Fruit fly (Drosophila melanogaster) whole organism, embryonic: Measurements from ENCODE around the gene CG42542.

ENCODE experiments used
- Ada2b ChIP-seq: fragments of 200-800 bp; sonication (Bioruptor generic); IDR thresholded peaks from 2 replicates; pipeline ENCODE4 v1.3.6; 2022; ENCODE audit warnings: missing biosample characterization, missing genetic modification characterization
- Adf1 ChIP-seq: fragments of 200-800 bp; sonication (Bioruptor generic); IDR thresholded peaks from 2 replicates; pipeline ENCODE4 v1.3.6; 2022; ENCODE audit warnings: missing biosample characterization, missing genetic modification characterization
- CG10366 ChIP-seq: fragments of 200-800 bp; sonication (Bioruptor generic); IDR thresholded peaks from 2 replicates; pipeline ENCODE4 v1.3.6; 2022; ENCODE audit warnings: missing biosample characterization, missing genetic modification characterization
- CG11085 ChIP-seq: fragments of 200-800 bp; sonication (Bioruptor generic); IDR thresholded peaks from 2 replicates; pipeline ENCODE4 v1.3.6; 2022; ENCODE audit warnings: missing biosample characterization, missing genetic modification characterization
- CG12236 ChIP-seq: fragments of 200-800 bp; sonication (Bioruptor generic); optimal IDR thresholded peaks from 2 replicates; lab custom pipeline; 2016; ENCODE audit warnings: missing biosample characterization, missing genetic modification characterization
- CG13775 ChIP-seq: fragments of 200-800 bp; sonication (Bioruptor generic); optimal IDR thresholded peaks from 3 replicates; lab custom pipeline; 2017; ENCODE audit warnings: missing biosample characterization, mild to moderate bottlenecking, missing genetic modification characterization
- CG14441 ChIP-seq: fragments of 200-800 bp; sonication (Bioruptor generic); IDR thresholded peaks from 2 replicates; pipeline ENCODE4 v1.3.6; 2022; ENCODE audit warnings: missing biosample characterization, missing genetic modification characterization
- CG14667 ChIP-seq: fragments of 200-800 bp; sonication (Bioruptor generic); IDR thresholded peaks from 2 replicates; pipeline ENCODE4 v1.3.6; 2022; ENCODE audit warnings: missing biosample characterization, missing genetic modification characterization
- CG1529 ChIP-seq: fragments of 200-800 bp; sonication (Bioruptor generic); optimal IDR thresholded peaks from 3 replicates; lab custom pipeline; 2018; ENCODE audit warnings: missing biosample characterization, missing genetic modification characterization
- CG15514 ChIP-seq: fragments of 200-800 bp; sonication (Bioruptor generic); optimal IDR thresholded peaks from 3 replicates; lab custom pipeline; 2017; ENCODE audit warnings: missing biosample characterization, missing genetic modification characterization, mild to moderate bottlenecking, moderate library complexity, missing genetic modification reagents
- CG17328 ChIP-seq: fragments of 200-800 bp; sonication (Bioruptor generic); IDR thresholded peaks from 2 replicates; pipeline ENCODE4 v1.3.6; 2022; ENCODE audit warnings: missing biosample characterization, missing genetic modification characterization
- CG17612 ChIP-seq: fragments of 200-800 bp; sonication (Bioruptor generic); IDR thresholded peaks from 2 replicates; pipeline ENCODE4 v1.3.6; 2022; ENCODE audit warnings: missing biosample characterization, missing genetic modification characterization
- CG32767 ChIP-seq: fragments of 200-800 bp; sonication (Bioruptor generic); IDR thresholded peaks from 2 replicates; pipeline ENCODE4 v1.3.6; 2022; ENCODE audit warnings: missing biosample characterization, missing genetic modification characterization
- CG4404 ChIP-seq: fragments of 200-800 bp; sonication (Bioruptor generic); IDR thresholded peaks from 2 replicates; pipeline ENCODE4 v1.3.6; 2022; ENCODE audit warnings: missing biosample characterization, missing genetic modification characterization
- CG5953 ChIP-seq: fragments of 200-800 bp; sonication (Bioruptor generic); IDR thresholded peaks from 2 replicates; pipeline ENCODE4 v1.3.6; 2022; ENCODE audit warnings: missing biosample characterization, missing genetic modification characterization
- CG6272 ChIP-seq: fragments of 200-800 bp; sonication (Bioruptor generic); IDR thresholded peaks from 2 replicates; pipeline ENCODE4 v1.3.6; 2022; ENCODE audit warnings: missing biosample characterization, missing genetic modification characterization
- CG7372 ChIP-seq: fragments of 200-800 bp; sonication (Bioruptor generic); IDR thresholded peaks from 2 replicates; pipeline ENCODE4 v1.3.6; 2022; ENCODE audit warnings: missing biosample characterization, missing genetic modification characterization
- CG7556 ChIP-seq: fragments of 200-800 bp; sonication (Bioruptor generic); optimal IDR thresholded peaks from 2 replicates; lab custom pipeline; 2017; ENCODE audit warnings: missing biosample characterization, mild to moderate bottlenecking, missing genetic modification characterization
- CG8388 ChIP-seq: fragments of 200-800 bp; sonication (Bioruptor generic); optimal IDR thresholded peaks from 2 replicates; lab custom pipeline; 2019; ENCODE audit warnings: missing biosample characterization, mild to moderate bottlenecking, missing genetic modification characterization, moderate library complexity
- CG9437 ChIP-seq: fragments of 200-800 bp; sonication (Bioruptor generic); optimal IDR thresholded peaks from 2 replicates; lab custom pipeline; 2018; ENCODE audit warnings: missing biosample characterization, mild to moderate bottlenecking, missing genetic modification characterization
- CG9727 ChIP-seq: fragments of 200-800 bp; sonication (Bioruptor generic); optimal IDR thresholded peaks from 3 replicates; lab custom pipeline; 2017; ENCODE audit warnings: missing biosample characterization, mild to moderate bottlenecking, missing genetic modification characterization
- CG9932 ChIP-seq: fragments of 200-800 bp; sonication (Bioruptor generic); IDR thresholded peaks from 2 replicates; pipeline ENCODE4 v1.3.6; 2022; ENCODE audit warnings: missing biosample characterization, missing genetic modification characterization
- Ets65A ChIP-seq: fragments of 200-800 bp; sonication (Bioruptor generic); peaks from one replicate; lab custom pipeline; 2016; ENCODE audit warnings: missing biosample characterization, missing genetic modification characterization
- Fer3 ChIP-seq: fragments of 200-800 bp; sonication (Bioruptor generic); optimal IDR thresholded peaks from 2 replicates; lab custom pipeline; 2018; ENCODE audit warnings: missing biosample characterization, mild to moderate bottlenecking, missing genetic modification characterization, moderate library complexity
- Gug ChIP-seq: fragments of 200-800 bp; sonication (Bioruptor generic); IDR thresholded peaks from 4 replicates; pipeline ENCODE4 v1.3.6; 2022; ENCODE audit warnings: missing biosample characterization, missing genetic modification characterization
- H15 ChIP-seq: fragments of 200-800 bp; sonication (Bioruptor generic); IDR thresholded peaks from 3 replicates; pipeline ENCODE4 v1.3.6; 2022; ENCODE audit warnings: missing biosample characterization, missing genetic modification characterization
- HHEX ChIP-seq: fragments of 200-800 bp; sonication (Bioruptor generic); optimal IDR thresholded peaks from 3 replicates; lab custom pipeline; 2017; ENCODE audit warnings: missing biosample characterization, mild to moderate bottlenecking, missing genetic modification characterization, missing genetic modification reagents
- Hr39 ChIP-seq: fragments of >200 bp; optimal IDR thresholded peaks from 2 replicates; lab custom pipeline; 2017
- MTF-1 ChIP-seq: fragments of 200-800 bp; sonication (Bioruptor generic); optimal IDR thresholded peaks from 2 replicates; lab custom pipeline; 2018; ENCODE audit warnings: missing biosample characterization, mild to moderate bottlenecking, missing genetic modification characterization, borderline replicate concordance
- NK7.1 ChIP-seq: fragments of 200-800 bp; sonication (Bioruptor generic); optimal IDR thresholded peaks from 3 replicates; lab custom pipeline; 2016; ENCODE audit warnings: missing biosample characterization, missing genetic modification characterization
- Nf-YA ChIP-seq: fragments of 200-800 bp; sonication (Bioruptor generic); IDR thresholded peaks from 2 replicates; pipeline ENCODE4 v1.3.6; 2022; ENCODE audit warnings: missing biosample characterization, missing genetic modification characterization
- Poxn ChIP-seq: fragments of 200-800 bp; sonication (Bioruptor generic); IDR thresholded peaks from 2 replicates; pipeline ENCODE4 v1.3.6; 2022; ENCODE audit warnings: missing biosample characterization, missing genetic modification characterization
- Taf1 ChIP-seq: fragments of 200-800 bp; sonication (Bioruptor generic); IDR thresholded peaks from 2 replicates; pipeline ENCODE4 v1.3.6; 2022; ENCODE audit warnings: missing biosample characterization, missing genetic modification characterization
- Xrp1 ChIP-seq: fragments of 200-800 bp; sonication (Bioruptor generic); IDR thresholded peaks from 2 replicates; pipeline ENCODE4 v1.3.6; 2022; ENCODE audit warnings: missing biosample characterization, missing genetic modification characterization
- ap ChIP-seq: fragments of 200-800 bp; sonication (Bioruptor generic); IDR thresholded peaks from 2 replicates; pipeline ENCODE4 v1.3.6; 2022; ENCODE audit warnings: missing biosample characterization, missing genetic modification characterization
- bcd ChIP-seq: fragments of 200-800 bp; sonication (Bioruptor generic); optimal IDR thresholded peaks from 2 replicates; lab custom pipeline; 2017; ENCODE audit warnings: missing biosample characterization, mild to moderate bottlenecking, missing genetic modification characterization
- chif ChIP-seq, 2 experiments: fragments of 200-800 bp; sonication (Bioruptor generic); optimal IDR thresholded peaks; 3 replicates each; lab custom pipeline; 2016; ENCODE audit warnings: missing biosample characterization in 2 of 2, missing genetic modification characterization in 2 of 2
- chinmo ChIP-seq: fragments of 200-800 bp; sonication (Bioruptor generic); IDR thresholded peaks from 4 replicates; pipeline ENCODE4 v1.3.6; 2022; ENCODE audit warnings: missing biosample characterization, missing genetic modification characterization; ENCODE audit not compliant: partially characterized antibody
- chm ChIP-seq: fragments of 200-800 bp; sonication (Bioruptor generic); IDR thresholded peaks from 2 replicates; pipeline ENCODE4 v1.3.6; 2022; ENCODE audit warnings: missing biosample characterization, missing genetic modification characterization
- croc ChIP-seq: fragments of 200-800 bp; sonication (Bioruptor generic); conservative IDR thresholded peaks from 3 replicates; pipeline ENCODE4 v1.3.6; 2022; ENCODE audit warnings: missing biosample characterization, missing genetic modification characterization
- dati ChIP-seq: fragments of 200-800 bp; sonication (Bioruptor generic); IDR thresholded peaks from 2 replicates; pipeline ENCODE4 v1.3.6; 2022; ENCODE audit warnings: missing biosample characterization, missing genetic modification characterization
- ewg ChIP-seq: fragments of 200-800 bp; sonication (Bioruptor generic); optimal IDR thresholded peaks from 3 replicates; lab custom pipeline; 2017; ENCODE audit warnings: mild to moderate bottlenecking, missing biosample characterization, missing genetic modification reagents, missing genetic modification characterization
- ind ChIP-seq: fragments of 200-800 bp; sonication (Bioruptor generic); optimal IDR thresholded peaks from 3 replicates; lab custom pipeline; 2016; ENCODE audit warnings: missing biosample characterization, missing genetic modification characterization
- ken ChIP-seq: fragments of 200-800 bp; sonication (Bioruptor generic); IDR thresholded peaks from 3 replicates; pipeline ENCODE4 v1.3.6; 2022; ENCODE audit warnings: missing biosample characterization, missing genetic modification characterization
- lab ChIP-seq: fragments of 200-800 bp; sonication (Bioruptor generic); optimal IDR thresholded peaks from 3 replicates; lab custom pipeline; 2017; ENCODE audit warnings: missing biosample characterization, missing genetic modification characterization, mild to moderate bottlenecking, moderate library complexity, missing genetic modification reagents
- pan ChIP-seq, 4 experiments: fragments of >200 bp in 3 of 4; fragments of 200-800 bp in 1 of 4; sonication (Bioruptor generic) in 1 of 4; optimal IDR thresholded peaks in 3 of 4; IDR thresholded peaks in 1 of 4; 2 replicates each; pipeline versions ENCODE4 v1.3.6 to Lab custom; 2017 to 2022; ENCODE audit warnings: missing biosample characterization in 2 of 4, missing genetic modification characterization in 2 of 4, mixed read lengths in 1 of 4
- ro ChIP-seq: fragments of 200-800 bp; sonication (Bioruptor generic); IDR thresholded peaks from 2 replicates; pipeline ENCODE4 v1.3.6; 2022; ENCODE audit warnings: missing biosample characterization, missing genetic modification characterization
- salm ChIP-seq: fragments of 200-800 bp; sonication (Bioruptor generic); optimal IDR thresholded peaks from 2 replicates; lab custom pipeline; 2018; ENCODE audit warnings: missing biosample characterization, mild to moderate bottlenecking, missing genetic modification characterization
- schlank ChIP-seq: fragments of 200-800 bp; sonication (Bioruptor generic); optimal IDR thresholded peaks from 2 replicates; lab custom pipeline; 2018; ENCODE audit warnings: missing biosample characterization, mild to moderate bottlenecking, missing genetic modification characterization
- sens ChIP-seq: fragments of 200-800 bp; sonication (Bioruptor generic); peaks from one replicate; lab custom pipeline; 2016; ENCODE audit warnings: missing biosample characterization, missing genetic modification characterization
- zen2 ChIP-seq: fragments of 200-800 bp; sonication (Bioruptor generic); IDR thresholded peaks from 3 replicates; pipeline ENCODE4 v1.3.6; 2022; ENCODE audit warnings: missing biosample characterization, missing genetic modification characterization; ENCODE audit not compliant: partially characterized antibody

CG42542 gene

DNA sequence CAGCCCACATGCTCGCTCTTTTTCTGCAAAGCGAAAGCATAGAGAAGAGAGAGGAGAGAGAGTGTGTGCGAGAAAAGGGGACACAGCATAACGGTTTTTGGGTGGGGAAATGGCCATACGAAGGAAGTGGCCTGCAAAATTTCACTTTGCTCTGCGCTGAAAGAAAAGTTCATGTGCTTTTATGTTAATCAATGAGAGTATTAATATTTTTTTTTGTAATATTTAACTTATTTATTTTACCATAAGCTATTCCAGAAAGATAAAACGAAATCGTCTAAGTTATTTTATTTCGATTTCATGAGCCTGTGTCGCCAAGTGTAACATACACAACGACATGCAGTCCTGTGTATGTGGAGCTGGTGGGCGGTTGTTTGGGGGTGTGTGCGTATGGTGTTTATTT lies 54.1 kb downstream of the CG42542 start (continued):
- TF ChIP-seq chinmo (GFP tag; lab: Robert Waterston, UW) (0 out of 4 replicates have a peak, but pooled peaks have one; percentile 18), NK7.1 (GFP tag; lab: Kevin White, UChicago) (no peak), CG11085 (0 out of 2 replicates have a peak, but pooled peaks have one; percentile 24), Taf1 (peak; percentile 67), ind (GFP tag; lab: Kevin White, UChicago) (peak; percentile 58), CG14667 (GFP tag; lab: Robert Waterston, UW) (0 out of 2 replicates have a peak, but pooled peaks have one; percentile 20), CG9437 (GFP tag; lab: Kevin White, UChicago) (peak; percentile 41), CG4404 (peak; percentile 52), Gug (GFP tag; lab: Robert Waterston, UW) (peak; percentile 67), CG7556 (GFP tag; lab: Kevin White, UChicago) (peak; percentile 87), Ada2b (GFP tag; lab: Robert Waterston, UW) (peak; percentile 74), croc (GFP tag; lab: Robert Waterston, UW) (0 out of 3 replicates have a peak, but pooled peaks have one; percentile 21), chm (GFP tag; lab: Robert Waterston, UW) (0 out of 2 replicates have a peak, but pooled peaks have one; percentile 53), CG1529 (GFP tag; lab: Kevin White, UChicago) (no peak), CG12236 (no peak), CG15514 (GFP tag; lab: Kevin White, UChicago) (peak; percentile 43), Ets65A (GFP tag; lab: Kevin White, UChicago) (peak; percentile 89), CG13775 (GFP tag; lab: Kevin White, UChicago) (peak; percentile 66), CG7372 (GFP tag; lab: Robert Waterston, UW) (peak; percentile 60), CG32767 (GFP tag; lab: Robert Waterston, UW) (peak; percentile 52; the same call in 1 of the 2 replicates), salm (tag; lab: Kevin White, UChicago) (peak; percentile 14), ap (GFP tag; lab: Robert Waterston, UW) (peak; percentile 61), dati (GFP tag; lab: Robert Waterston, UW) (peak; percentile 49; the same call in 1 of the 2 replicates), HHEX (GFP tag; lab: Kevin White, UChicago) (peak; percentile 42), CG6272 (peak; percentile 53), CG8388 (GFP tag; lab: Kevin White, UChicago) (peak; percentile 54), Adf1 (GFP tag; lab: Robert Waterston, UW) (peak; percentile 59; the same call in 1 of the 2 replicates), ewg (GFP tag; lab: Kevin White, UChicago) (peak; percentile 37), CG10366 (GFP tag; lab: Robert Waterston, UW) (peak; percentile 81), Nf-YA (GFP tag; lab: Robert Waterston, UW) (no peak), CG9932 (peak; percentile 81), chif (GFP tag; optimal IDR thresholded peaks at IDR 0.05; lab: Kevin White, UChicago) (no peak), H15 (GFP tag; lab: Robert Waterston, UW) (peak; percentile 73), Xrp1 (GFP tag; lab: Robert Waterston, UW) (peak; percentile 81), CG9727 (GFP tag; lab: Kevin White, UChicago) (peak; percentile 63), ro (no peak), ken (GFP tag; lab: Robert Waterston, UW) (peak; percentile 65; the same call in 1 of the 3 replicates), lab (GFP tag; lab: Kevin White, UChicago) (peak; percentile 92), CG17612 (GFP tag; lab: Robert Waterston, UW) (peak; percentile 52; the same call in 1 of the 2 replicates), Poxn (GFP tag; lab: Robert Waterston, UW) (peak; percentile 43; the same call in 1 of the 2 replicates), CG14441 (GFP tag; lab: Robert Waterston, UW) (peak; percentile 73), sens (GFP tag; lab: Kevin White, UChicago) (peak; percentile 76), zen2 (GFP tag; lab: Robert Waterston, UW) (no peak), Hr39 (lab: Kevin White, UChicago) (no peak), pan (optimal IDR thresholded peaks at IDR 0.05; lab: Kevin White, UChicago) (no peak), pan (GFP tag; optimal IDR thresholded peaks at IDR 0.05 in 1 of 2, IDR thresholded peaks at IDR 0.05 in 1 of 2) (peak in 1 of 2 experiments; percentile 75), schlank (tag; lab: Kevin White, UChicago) (peak; percentile 56), MTF-1 (GFP tag; lab: Kevin White, UChicago) (no peak), CG17328 (GFP tag; lab: Robert Waterston, UW) (peak; percentile 76), CG5953 (GFP tag; lab: Robert Waterston, UW) (peak; percentile 54; the same call in 1 of the 2 replicates), bcd (GFP tag; lab: Kevin White, UChicago) (peak; percentile 65), Fer3 (peak; percentile 74)
